Fruit fly (Drosophila melanogaster) whole organism, prepupa: ENCODE results near the gene CG7246.

ENCODE experiments used
- CG15336 ChIP-seq: fragments of 200-800 bp; sonication (Bioruptor generic); IDR thresholded peaks from 2 replicates; pipeline ENCODE4 v1.3.6; 2022; ENCODE audit warnings: missing biosample characterization, missing genetic modification characterization
- CG34406 ChIP-seq: fragments of 200-800 bp; sonication (Bioruptor generic); optimal IDR thresholded peaks from 3 replicates; lab custom pipeline; 2016; ENCODE audit warnings: missing biosample characterization, missing genetic modification characterization
- CG3919 ChIP-seq: fragments of 200-800 bp; sonication (Bioruptor generic); optimal IDR thresholded peaks from 3 replicates; lab custom pipeline; 2016; ENCODE audit warnings: missing biosample characterization, missing genetic modification characterization
- Gug ChIP-seq: fragments of 200-800 bp; sonication (Bioruptor generic); IDR thresholded peaks from 2 replicates; pipeline ENCODE4 v1.3.6; 2022; ENCODE audit warnings: missing biosample characterization, missing genetic modification characterization
- OdsH ChIP-seq: fragments of 200-800 bp; sonication (Bioruptor generic); optimal IDR thresholded peaks from 3 replicates; lab custom pipeline; 2016; ENCODE audit warnings: missing biosample characterization, missing genetic modification characterization
- Smox ChIP-seq: fragments of 200-800 bp; sonication (Bioruptor generic); optimal IDR thresholded peaks from 3 replicates; lab custom pipeline; 2016; ENCODE audit warnings: missing biosample characterization, missing genetic modification characterization
- dsx ChIP-seq: fragments of 200-800 bp; optimal IDR thresholded peaks from 3 replicates; lab custom pipeline; 2019; ENCODE audit warnings: missing biosample characterization, mild to moderate bottlenecking, missing genetic modification characterization, moderate library complexity; ENCODE audit not compliant: poor library complexity, severe bottlenecking
- topi ChIP-seq: fragments of 200-800 bp; sonication (Bioruptor generic); optimal IDR thresholded peaks from 3 replicates; lab custom pipeline; 2016; ENCODE audit warnings: missing biosample characterization, missing genetic modification characterization

DNA sequence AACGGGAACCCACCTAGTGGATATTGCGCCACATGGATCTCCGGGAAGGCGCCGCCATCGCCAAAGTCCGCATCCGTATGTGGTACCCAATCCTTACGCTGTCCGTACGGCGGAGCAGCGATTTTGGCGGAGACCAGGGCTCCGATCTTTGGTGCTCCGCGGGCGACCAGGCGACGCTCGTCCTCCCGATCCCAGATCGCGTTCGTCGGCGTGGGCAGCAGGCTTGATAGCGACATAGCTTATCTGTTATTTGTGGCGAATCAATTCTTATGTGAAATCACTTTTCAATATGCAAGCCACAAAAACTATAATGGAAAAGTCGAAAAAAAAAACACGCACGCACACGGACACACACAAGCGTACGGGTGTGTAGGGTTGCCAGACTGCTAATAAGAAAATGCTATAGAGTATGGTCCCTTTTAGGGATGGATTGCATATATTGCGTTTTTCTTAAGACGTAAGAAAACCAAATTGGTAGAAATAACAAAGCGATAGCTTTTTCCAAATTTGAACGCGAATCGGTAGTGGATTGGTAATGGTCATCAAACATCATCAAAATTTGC lies 25.4 kb upstream of the CG7246 start, which contains the start of gene Bx42:
- TF ChIP-seq topi (GFP tag; lab: Kevin White, UChicago) = no peak
- no peak for TF ChIP-seq CG3919 (GFP tag; lab: Kevin White, UChicago)
- TF ChIP-seq OdsH (GFP tag; lab: Kevin White, UChicago) = no peak
- TF ChIP-seq Smox (GFP tag; lab: Kevin White, UChicago) = no peak
- no peak for TF ChIP-seq CG34406 (GFP tag; lab: Kevin White, UChicago)
- no peak for TF ChIP-seq dsx (GFP tag; lab: Kevin White, UChicago)
- TF ChIP-seq Gug (GFP tag; lab: Robert Waterston, UW) = no peak
- no peak for TF ChIP-seq CG15336 (GFP tag; lab: Robert Waterston, UW)
